Worm (Caenorhabditis elegans): Measurements from ENCODE around the gene cab-1.
A peak's percentile ranks its signal among the peaks of the same experiment; 100 is the strongest.

DNA sequence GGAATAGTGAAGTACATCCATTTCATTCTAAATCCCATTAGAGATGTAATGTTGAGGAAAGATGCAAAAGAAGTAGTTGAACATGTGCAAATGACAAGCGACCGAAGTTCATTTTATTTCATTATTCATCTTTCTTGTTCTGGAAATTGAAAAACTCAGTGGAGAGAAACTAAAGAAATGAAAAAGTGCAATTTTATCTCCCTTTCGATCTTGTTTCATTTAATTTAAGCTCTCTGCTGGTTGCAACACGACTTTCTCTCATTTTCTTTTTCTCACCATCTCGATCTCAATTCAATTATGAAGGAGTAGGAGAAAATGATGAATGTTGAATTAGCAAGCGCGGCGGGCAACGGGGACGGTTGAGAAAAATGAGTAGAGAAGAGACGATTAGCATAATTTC, 28.3 kb downstream of the cab-1 start:
- TF ChIP-seq unc-130 (tag; optimal IDR thresholded peaks at IDR 0.05) (no peak), nhr-12 (tag; optimal IDR thresholded peaks at IDR 0.05) (no peak), jun-1 (tag; optimal IDR thresholded peaks at IDR 0.05) (no peak), pqm-1 (tag; optimal IDR thresholded peaks at IDR 0.05) (no peak), ztf-11 (tag; optimal IDR thresholded peaks at IDR 0.05) (no peak), lsy-2 (tag; optimal IDR thresholded peaks at IDR 0.05) (peak in 1 of 2 experiments; percentile 33), unc-30 (tag; optimal IDR thresholded peaks at IDR 0.05) (no peak), vab-15 (tag; optimal IDR thresholded peaks at IDR 0.05) (no peak), elt-3 (tag; optimal IDR thresholded peaks at IDR 0.05) (no peak), C16A3.4 (tag; optimal IDR thresholded peaks at IDR 0.05) (no peak), isw-1 (GFP tag; IDR thresholded peaks at IDR 0.05) (no peak), tbx-2 (tag; optimal IDR thresholded peaks at IDR 0.05) (peak; percentile 28), unc-62 (GFP tag; optimal IDR thresholded peaks at IDR 0.05) (no peak), lin-39 (tag; optimal IDR thresholded peaks at IDR 0.05) (no peak)

Data from whole organism, L1 larva.